Fruit fly (Drosophila melanogaster): Measurements from ENCODE around the gene CG17192.
A peak's percentile ranks its signal among the peaks of the same experiment; 100 is the strongest.

The CG17192 gene

DNA sequence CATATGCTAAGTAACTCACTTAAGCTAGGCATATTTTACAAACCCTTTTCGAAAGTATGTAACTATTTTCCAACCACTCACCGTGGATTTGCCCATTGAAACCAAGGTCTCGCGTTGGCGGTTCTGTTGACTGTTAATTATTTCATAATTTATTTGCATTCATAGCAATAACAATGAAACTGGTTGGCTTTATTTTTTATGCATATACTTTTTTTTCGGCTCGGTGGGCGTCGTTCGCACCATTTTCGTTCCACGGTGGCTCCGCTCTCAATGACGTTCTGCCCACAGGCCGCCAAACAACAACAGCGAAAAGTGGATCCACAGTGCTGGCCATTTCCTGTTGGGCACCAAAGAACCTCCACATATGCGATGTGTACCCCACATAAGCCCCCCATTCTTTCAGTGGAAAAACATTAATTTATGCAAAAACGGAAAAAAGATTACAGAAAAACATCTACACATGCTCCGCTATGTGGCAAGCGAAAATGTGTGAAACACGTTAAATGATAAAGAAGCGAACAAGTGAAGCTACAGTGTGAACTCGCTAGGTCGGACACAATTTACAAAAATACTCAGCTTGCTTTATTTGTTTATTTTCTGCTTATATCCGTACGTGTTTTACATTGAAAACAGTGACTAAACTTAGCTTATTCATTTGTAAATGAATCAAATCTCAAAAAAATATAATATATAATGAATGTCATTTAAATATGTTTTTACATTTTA is 50.3 kb downstream of the CG17192 start (continued):
- no peak for TF ChIP-seq zen2 (GFP tag; IDR thresholded peaks at IDR 0.05; ENCODE audit: partially characterized antibody)
- no peak for TF ChIP-seq wor (GFP tag; IDR thresholded peaks at IDR 0.05)
- TF ChIP-seq CG4424 (GFP tag; optimal IDR thresholded peaks at IDR 0.05): no peak
- TF ChIP-seq Deaf1 (tag; optimal IDR thresholded peaks at IDR 0.05): no peak
- TF ChIP-seq Scr (GFP tag; IDR thresholded peaks at IDR 0.05; ENCODE audit: partially characterized antibody): no peak
- TF ChIP-seq CG9437 (GFP tag; optimal IDR thresholded peaks at IDR 0.05): peak; percentile 12
- TF ChIP-seq Sox100B (GFP tag; optimal IDR thresholded peaks at IDR 0.05): no peak
- no peak for TF ChIP-seq CG14014 (GFP tag; IDR thresholded peaks at IDR 0.05)
- TF ChIP-seq CG34422 (GFP tag; IDR thresholded peaks at IDR 0.05): peak; percentile 46; the same call in 1 of the 3 replicates
- no peak for TF ChIP-seq sens-2 (GFP tag; IDR thresholded peaks at IDR 0.05)
- TF ChIP-seq unpg (GFP tag; optimal IDR thresholded peaks at IDR 0.05): peak; percentile 24
- 0 out of 2 replicates have a peak, but pooled peaks have one; percentile 39 for TF ChIP-seq CG4360 (GFP tag; IDR thresholded peaks at IDR 0.05)
- TF ChIP-seq CG31365 (tag; optimal IDR thresholded peaks at IDR 0.05): no peak
- TF ChIP-seq gcm2 (GFP tag; optimal IDR thresholded peaks at IDR 0.05): no peak
- no peak for TF ChIP-seq CG9817 (tag; optimal IDR thresholded peaks at IDR 0.05)
- TF ChIP-seq CG6254 (GFP tag; optimal IDR thresholded peaks at IDR 0.05): no peak
- no peak for TF ChIP-seq slou (GFP tag; optimal IDR thresholded peaks at IDR 0.05)
- no peak for TF ChIP-seq lab (GFP tag; optimal IDR thresholded peaks at IDR 0.05)
- peak; percentile 43 for TF ChIP-seq CG7839 (tag; optimal IDR thresholded peaks at IDR 0.05)
- 0 out of 2 replicates have a peak, but pooled peaks have one; percentile 22 for TF ChIP-seq CG4730 (GFP tag; IDR thresholded peaks at IDR 0.05)
- 0 out of 3 replicates have a peak, but pooled peaks have one; percentile 28 for TF ChIP-seq CG2199 (GFP tag; IDR thresholded peaks at IDR 0.05)
- peak; percentile 68 for TF ChIP-seq ara (GFP tag; IDR thresholded peaks at IDR 0.05)
- TF ChIP-seq cg (GFP tag; optimal IDR thresholded peaks at IDR 0.05): no peak
- TF ChIP-seq CG6175 (GFP tag; IDR thresholded peaks at IDR 0.05): peak; percentile 58; the same call in 1 of the 3 replicates
- TF ChIP-seq kah (GFP tag; optimal IDR thresholded peaks at IDR 0.05): no peak
- TF ChIP-seq CG16815 (GFP tag; optimal IDR thresholded peaks at IDR 0.05): no peak
- TF ChIP-seq CG7928 (GFP tag; optimal IDR thresholded peaks at IDR 0.05): no peak
- TF ChIP-seq NC2α (GFP tag; optimal IDR thresholded peaks at IDR 0.05): no peak
- TF ChIP-seq tup (GFP tag; optimal IDR thresholded peaks at IDR 0.05): no peak
- no peak for TF ChIP-seq da (GFP tag; optimal IDR thresholded peaks at IDR 0.05)
- TF ChIP-seq CG3847 (GFP tag; IDR thresholded peaks at IDR 0.05): 0 out of 2 replicates have a peak, but pooled peaks have one; percentile 11
- peak; percentile 31 for TF ChIP-seq Oli (tag; optimal IDR thresholded peaks at IDR 0.05)
- TF ChIP-seq D19A (tag; optimal IDR thresholded peaks at IDR 0.05): no peak
- TF ChIP-seq Dek (tag; optimal IDR thresholded peaks at IDR 0.05): no peak
- TF ChIP-seq CG18764 (GFP tag; optimal IDR thresholded peaks at IDR 0.05): no peak
- TF ChIP-seq Med (GFP tag): peak; percentile 87
- no peak for TF ChIP-seq Tbp (GFP tag; optimal IDR thresholded peaks at IDR 0.05)
- TF ChIP-seq pb (GFP tag; optimal IDR thresholded peaks at IDR 0.05): no peak
- TF ChIP-seq CG9797 (GFP tag; optimal IDR thresholded peaks at IDR 0.05): no peak
- TF ChIP-seq CG14441 (GFP tag; IDR thresholded peaks at IDR 0.05): 0 out of 2 replicates have a peak, but pooled peaks have one; percentile 35
- TF ChIP-seq onecut (GFP tag; IDR thresholded peaks at IDR 0.05): no peak
- no peak for TF ChIP-seq MESR4 (GFP tag; optimal IDR thresholded peaks at IDR 0.05)
- TF ChIP-seq gcm (GFP tag; optimal IDR thresholded peaks at IDR 0.05): no peak
- no peak for TF ChIP-seq sna (GFP tag; IDR thresholded peaks at IDR 0.05; ENCODE audit: partially characterized antibody)
- no peak for TF ChIP-seq Lhr (GFP tag; optimal IDR thresholded peaks at IDR 0.05)
- 0 out of 2 replicates have a peak, but pooled peaks have one; percentile 21 for TF ChIP-seq CG17328 (GFP tag; IDR thresholded peaks at IDR 0.05)
- no peak for TF ChIP-seq Ets65A (GFP tag)
- 0 out of 3 replicates have a peak, but pooled peaks have one; percentile 10 for TF ChIP-seq CG17361 (GFP tag; IDR thresholded peaks at IDR 0.05)
- no peak for TF ChIP-seq CG14860 (GFP tag; IDR thresholded peaks at IDR 0.05; ENCODE audit: partially characterized antibody)
